Fruit fly (Drosophila melanogaster): Measurements from ENCODE around the gene ACXA.

Gene ACXA

dm6 chr2L:12920791-12921190, at the start of gene ACXA:
Gene ACXA (plus strand): TSS chr2L:12921091.
- no peak for TF ChIP-seq noc (tag; optimal IDR thresholded peaks at IDR 0.05)

- TF ChIP-seq noc (tag; optimal IDR thresholded peaks at IDR 0.05): no peak
Observed at dm6 chr2L:12880429-12880828, 40.5 kb upstream of the ACXA start.

- TF ChIP-seq noc (tag; optimal IDR thresholded peaks at IDR 0.05): no peak
Observed at dm6 chr2L:12891651-12892050, 29.2 kb upstream of the ACXA start.

dm6 chr2L:12912230-12912629, 8.7 kb upstream of the ACXA start, which contains the start of gene ACXC:
Gene ACXC (plus strand): TSS chr2L:12912530.
- no peak for TF ChIP-seq noc (tag; optimal IDR thresholded peaks at IDR 0.05)

- no peak for TF ChIP-seq noc (tag; optimal IDR thresholded peaks at IDR 0.05)
Observed at dm6 chr2L:12916514-12916913, 4.4 kb upstream of the ACXA start, which contains the start of gene ACXB. Gene ACXB (plus strand): TSS chr2L:12916814.

- no peak for TF ChIP-seq noc (tag; optimal IDR thresholded peaks at IDR 0.05)
Observed at dm6 chr2L:12925311-12925710, 4.4 kb downstream of the ACXA start, which contains the start of gene ACXE. Gene ACXE (plus strand): TSS chr2L:12925611.

- no peak for TF ChIP-seq noc (tag; optimal IDR thresholded peaks at IDR 0.05)
Observed at dm6 chr2L:12932996-12933395, 12.1 kb downstream of the ACXA start.

dm6 chr2L:12950682-12951081, 29.8 kb downstream of the ACXA start:
- no peak for TF ChIP-seq noc (tag; optimal IDR thresholded peaks at IDR 0.05)

- no peak for TF ChIP-seq noc (tag; optimal IDR thresholded peaks at IDR 0.05)
Observed at dm6 chr2L:12966290-12966689, 45.4 kb downstream of the ACXA start, which contains the start of gene CG16800. Gene CG16800 (plus strand): TSS chr2L:12966590.

- no peak for TF ChIP-seq noc (tag; optimal IDR thresholded peaks at IDR 0.05)
Observed at dm6 chr2L:12969569-12969968, 48.7 kb downstream of the ACXA start.

dm6 chr2L:12974045-12974539, 53.2 kb downstream of the ACXA start, which contains the start of gene Vha68-2:
Gene Vha68-2 (plus strand): TSS chr2L:12974322.
- TF ChIP-seq noc (tag; optimal IDR thresholded peaks at IDR 0.05): peak; percentile 16

- no peak for TF ChIP-seq noc (tag; optimal IDR thresholded peaks at IDR 0.05)
Observed at dm6 chr2L:12974562-12975366, 53.9 kb downstream of the ACXA start.
